Worm (Caenorhabditis elegans): ENCODE data around the gene hlh-26.
A peak's percentile ranks its signal among the peaks of the same experiment; 100 is the strongest.

The hlh-26 gene

ce11 chrII:5518910-5519309, 14.6 kb downstream of the hlh-26 start, which contains the start of gene ZK177.2:
ZK177.2 (plus strand) TSS chrII:5519210.
- no peak for TF ChIP-seq nhr-237 (tag; optimal IDR thresholded peaks at IDR 0.05)
- TF ChIP-seq sem-4 (tag; optimal IDR thresholded peaks at IDR 0.05), result no peak
- TF ChIP-seq ama-1 (optimal IDR thresholded peaks at IDR 0.05), result no peak
- TF ChIP-seq elt-3 (tag; optimal IDR thresholded peaks at IDR 0.05), result no peak
- TF ChIP-seq skn-1 (tag; optimal IDR thresholded peaks at IDR 0.05), result no peak
- no peak for TF ChIP-seq nhr-11 (tag; optimal IDR thresholded peaks at IDR 0.05)
- TF ChIP-seq ztf-11 (tag; optimal IDR thresholded peaks at IDR 0.05), result no peak
- no peak for TF ChIP-seq mab-5 (tag; optimal IDR thresholded peaks at IDR 0.05)
- TF ChIP-seq lsy-2 (tag; optimal IDR thresholded peaks at IDR 0.05), result no peak
- TF ChIP-seq crh-2 (tag; optimal IDR thresholded peaks at IDR 0.05), result no peak
- TF ChIP-seq fos-1 (tag; optimal IDR thresholded peaks at IDR 0.05), result no peak
- TF ChIP-seq unc-62 (GFP tag; optimal IDR thresholded peaks at IDR 0.05), result no peak
- no peak for TF ChIP-seq nhr-25 (tag; optimal IDR thresholded peaks at IDR 0.05)
- no peak for TF ChIP-seq elt-1 (tag; optimal IDR thresholded peaks at IDR 0.05)
- TF ChIP-seq lin-13 (GFP tag; optimal IDR thresholded peaks at IDR 0.05), result no peak
- TF ChIP-seq dmd-4 (tag; optimal IDR thresholded peaks at IDR 0.05), result no peak
- no peak for TF ChIP-seq aly-2 (tag; optimal IDR thresholded peaks at IDR 0.05)
- no peak for TF ChIP-seq snpc-4 (tag; optimal IDR thresholded peaks at IDR 0.05)

DNA sequence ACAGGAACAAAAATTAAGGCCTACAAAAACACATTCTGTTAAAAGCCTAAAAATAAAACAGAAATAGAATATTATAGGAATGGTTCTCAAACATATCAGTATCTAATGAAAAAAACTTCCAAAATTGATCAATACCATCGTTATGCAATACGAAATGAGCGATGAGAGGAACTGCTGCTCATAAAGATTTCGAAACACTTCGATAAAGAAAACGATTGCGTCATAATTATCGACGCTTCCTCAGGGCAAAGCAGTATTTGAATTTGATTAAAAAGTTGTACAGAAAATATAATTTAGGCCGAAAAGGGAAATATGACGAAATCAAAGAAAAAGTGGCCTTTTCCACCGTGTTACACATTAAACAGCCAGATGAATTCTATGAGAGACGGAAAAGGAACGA, 15.5 kb downstream of the hlh-26 start:
- TF ChIP-seq crh-2 (tag; optimal IDR thresholded peaks at IDR 0.05), result no peak
- no peak for TF ChIP-seq blmp-1 (tag; optimal IDR thresholded peaks at IDR 0.05; ENCODE audit: insufficient read depth)
- TF ChIP-seq lsy-2 (tag; optimal IDR thresholded peaks at IDR 0.05), result no peak
- TF ChIP-seq zag-1 (tag; optimal IDR thresholded peaks at IDR 0.05), result no peak
- TF ChIP-seq egl-27 (tag; optimal IDR thresholded peaks at IDR 0.05), result no peak
- no peak for TF ChIP-seq mdl-1 (tag; optimal IDR thresholded peaks at IDR 0.05)
- TF ChIP-seq ztf-4 (tag; optimal IDR thresholded peaks at IDR 0.05), result no peak
- TF ChIP-seq lin-11 (tag; optimal IDR thresholded peaks at IDR 0.05), result no peak
- no peak for TF ChIP-seq unc-39 (tag; optimal IDR thresholded peaks at IDR 0.05)

ce11 chrII:5517643-5518042, 15.9 kb downstream of the hlh-26 start, which contains the start of gene ZK177.9:
ZK177.9 (minus strand) TSS chrII:5517743.
- TF ChIP-seq ztf-4 (tag; optimal IDR thresholded peaks at IDR 0.05) (no peak), unc-55 (GFP tag; optimal IDR thresholded peaks at IDR 0.05) (no peak), nhr-129 (tag; optimal IDR thresholded peaks at IDR 0.05) (no peak), skn-1 (tag; optimal IDR thresholded peaks at IDR 0.05) (no peak), sma-9 (GFP tag; optimal IDR thresholded peaks at IDR 0.05) (no peak), sma-9 (tag; optimal IDR thresholded peaks at IDR 0.05) (no peak), ama-1 (optimal IDR thresholded peaks at IDR 0.05) (no peak), R02D3.7 (tag; optimal IDR thresholded peaks at IDR 0.05) (no peak), unc-62 (GFP tag; optimal IDR thresholded peaks at IDR 0.05) (no peak), alr-1 (tag; optimal IDR thresholded peaks at IDR 0.05) (no peak), Y55F3AM.14 (GFP tag; optimal IDR thresholded peaks at IDR 0.05) (no peak), nhr-11 (tag; optimal IDR thresholded peaks at IDR 0.05) (no peak), fos-1 (tag; optimal IDR thresholded peaks at IDR 0.05) (no peak)

DNA sequence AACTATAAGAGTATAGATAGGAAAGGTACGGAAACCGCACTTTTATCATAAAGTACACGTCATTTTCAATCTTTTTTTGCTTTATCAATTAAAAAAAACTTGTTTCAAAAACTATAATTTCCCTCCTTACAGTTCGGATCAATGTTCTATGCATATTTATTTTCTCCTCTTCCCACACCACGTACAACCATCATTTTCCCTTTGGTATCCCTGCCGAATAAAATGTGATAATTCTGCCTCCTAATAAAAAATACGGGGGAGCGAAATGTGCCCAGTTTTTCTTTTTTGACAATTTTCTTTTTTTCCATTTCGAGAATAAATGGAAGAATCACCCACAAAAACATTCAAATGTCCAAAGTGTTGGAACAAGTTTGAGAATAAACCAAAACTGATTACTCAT, 18.0 kb downstream of the hlh-26 start, which contains the start of gene ZK177.3:
Gene ZK177.3, plus strand, starts transcription at position 301 of the 400 bp plus-strand sequence.
- no peak for TF ChIP-seq nhr-237 (tag; optimal IDR thresholded peaks at IDR 0.05)
- peak; percentile 43 for TF ChIP-seq fos-1 (tag; optimal IDR thresholded peaks at IDR 0.05)

ce11 chrII:5514846-5515245, 18.7 kb downstream of the hlh-26 start, which contains the start of gene sahd-1:
sahd-1 (minus strand) TSS chrII:5514945.
- peak; percentile 45 for TF ChIP-seq fos-1 (tag; optimal IDR thresholded peaks at IDR 0.05)
- no peak for TF ChIP-seq unc-39 (tag; optimal IDR thresholded peaks at IDR 0.05)

DNA sequence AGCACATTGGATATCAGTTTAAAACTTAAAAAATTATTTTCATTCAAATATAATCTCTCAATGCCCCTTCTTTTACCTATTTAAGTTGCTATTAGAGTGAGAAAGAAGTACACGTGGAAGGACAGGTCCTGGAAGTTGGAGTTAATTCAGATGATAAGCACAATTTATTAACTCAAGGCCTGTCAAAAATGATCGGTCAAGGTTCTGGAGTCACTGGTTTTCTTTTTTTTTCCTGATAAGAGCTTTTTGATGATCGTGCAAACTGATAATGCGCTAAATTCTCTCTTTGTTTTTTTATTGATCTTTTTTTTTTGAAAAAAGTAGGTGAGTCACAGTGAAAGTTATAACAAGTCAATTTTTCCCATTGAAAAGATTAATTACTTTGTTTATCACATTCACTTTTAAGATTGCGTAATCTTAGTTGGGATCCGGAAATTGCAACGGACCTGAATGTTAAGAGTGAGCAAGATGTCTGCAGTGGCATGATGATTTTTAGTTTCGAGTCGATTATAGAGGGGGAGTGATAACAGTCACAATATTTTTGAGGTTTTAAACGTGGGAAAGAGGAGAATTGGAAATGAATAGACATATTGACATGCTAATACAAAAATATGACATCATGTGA, 21.0 kb downstream of the hlh-26 start:
- peak; percentile 44 for TF ChIP-seq gmeb-1 (tag; optimal IDR thresholded peaks at IDR 0.05)
- no peak for TF ChIP-seq unc-39 (tag; optimal IDR thresholded peaks at IDR 0.05)
- no peak for TF ChIP-seq unc-55 (GFP tag; optimal IDR thresholded peaks at IDR 0.05)
- no peak for TF ChIP-seq egl-27 (tag; optimal IDR thresholded peaks at IDR 0.05)
- TF ChIP-seq ceh-82 (tag; optimal IDR thresholded peaks at IDR 0.05), result no peak
- TF ChIP-seq snpc-4 (tag; optimal IDR thresholded peaks at IDR 0.05), result no peak
- peak; percentile 36 for TF ChIP-seq sma-9 (GFP tag; optimal IDR thresholded peaks at IDR 0.05)
- TF ChIP-seq sma-9 (tag; optimal IDR thresholded peaks at IDR 0.05), result no peak
- no peak for TF ChIP-seq sem-4 (tag; optimal IDR thresholded peaks at IDR 0.05)
- TF ChIP-seq alr-1 (tag; optimal IDR thresholded peaks at IDR 0.05), result no peak
- no peak for TF ChIP-seq mdl-1 (tag; optimal IDR thresholded peaks at IDR 0.05)
- TF ChIP-seq nhr-6 (tag; optimal IDR thresholded peaks at IDR 0.05), result no peak
- no peak for TF ChIP-seq lin-11 (tag; optimal IDR thresholded peaks at IDR 0.05)
- no peak for TF ChIP-seq nhr-129 (tag; optimal IDR thresholded peaks at IDR 0.05)
- TF ChIP-seq fos-1 (tag; optimal IDR thresholded peaks at IDR 0.05), result peak; percentile 91
- no peak for TF ChIP-seq nhr-77 (tag; optimal IDR thresholded peaks at IDR 0.05)

Data from whole organism, L2 larva.